Worm (Caenorhabditis elegans): ENCODE measurements around the gene srz-9.

- TF ChIP-seq ztf-23 (GFP tag; IDR thresholded peaks at IDR 0.05) (no peak), flt-1 (GFP tag; IDR thresholded peaks at IDR 0.05) (no peak), cog-1 (tag; optimal IDR thresholded peaks at IDR 0.05) (no peak), klf-2 (GFP tag; conservative IDR thresholded peaks at IDR 0.05) (no peak), med-1 (GFP tag; optimal IDR thresholded peaks at IDR 0.05; ENCODE audit: insufficient read depth) (no peak), T22C8.4 (GFP tag; IDR thresholded peaks at IDR 0.05) (no peak), ztf-29 (GFP tag; IDR thresholded peaks at IDR 0.05) (no peak)
Measured at ce11 chrIII:1307333-1307732, 43.5 kb downstream of the srz-9 start.

All from whole organism, midembryonic.